Fruit fly (Drosophila melanogaster) whole organism: ENCODE measurements around the gene drm.

Source experiments
- Dll ChIP-seq: fragments of >200 bp; optimal IDR thresholded peaks from 2 replicates; lab custom pipeline; 2017
- pan ChIP-seq: fragments of >200 bp; optimal IDR thresholded peaks from 2 replicates; lab custom pipeline; 2017
- psq ChIP-seq: fragments of >200 bp; optimal IDR thresholded peaks from 2 replicates; lab custom pipeline; 2017

- TF ChIP-seq pan (lab: Kevin White, UChicago) (no peak), psq (lab: Kevin White, UChicago) (no peak), Dll (lab: Kevin White, UChicago) (no peak)
Observed at dm6 chr2L:3532973-3533525, 6.0 kb upstream of the drm start.
